Worm (Caenorhabditis elegans) whole organism, L3 larva: ENCODE measurements around the gene fbxa-194.

Experiments
- R02D3.7 ChIP-seq: fragments of 150-350 bp; optimal IDR thresholded peaks from 2 replicates; lab custom pipeline; 2014; ENCODE audit warnings: missing biosample characterization, missing genetic modification characterization
- ZK546.5 ChIP-seq: sonication (generic microtip); optimal IDR thresholded peaks from 2 replicates; lab custom pipeline; 2017; ENCODE audit warnings: missing biosample characterization, missing genetic modification characterization
- aly-2 ChIP-seq: fragments of 150-350 bp; optimal IDR thresholded peaks from 2 replicates; lab custom pipeline; 2014; ENCODE audit warnings: missing biosample characterization, missing genetic modification characterization
- ama-1 ChIP-seq: fragments of 150-350 bp; optimal IDR thresholded peaks from 2 replicates; lab custom pipeline; 2018
- ceh-16 ChIP-seq: sonication (generic microtip); optimal IDR thresholded peaks from 2 replicates; lab custom pipeline; 2017; ENCODE audit warnings: missing biosample characterization, missing genetic modification characterization
- ceh-28 ChIP-seq: fragments of 150-350 bp; optimal IDR thresholded peaks from 2 replicates; lab custom pipeline; 2014; ENCODE audit warnings: missing biosample characterization, missing genetic modification reagents, missing genetic modification characterization
- ceh-82 ChIP-seq: fragments of 150-350 bp; optimal IDR thresholded peaks from 2 replicates; lab custom pipeline; 2014; ENCODE audit warnings: missing biosample characterization, missing genetic modification characterization
- ceh-9 ChIP-seq: sonication (generic microtip); optimal IDR thresholded peaks from 2 replicates; lab custom pipeline; 2018; ENCODE audit warnings: missing biosample characterization, missing genetic modification characterization
- daf-12 ChIP-seq: fragments of 150-350 bp; optimal IDR thresholded peaks from 2 replicates; lab custom pipeline; 2014; ENCODE audit warnings: missing biosample characterization, missing genetic modification reagents, missing genetic modification characterization
- egl-27 ChIP-seq: sonication (generic microtip); optimal IDR thresholded peaks from 4 replicates; lab custom pipeline; 2017; ENCODE audit warnings: missing biosample characterization, missing genetic modification reagents, missing genetic modification characterization
- egl-5 ChIP-seq: fragments of 150-350 bp; optimal IDR thresholded peaks from 2 replicates; lab custom pipeline; 2017; ENCODE audit warnings: missing biosample characterization, missing genetic modification reagents, missing genetic modification characterization, inconsistent platforms
- elt-1 ChIP-seq: fragments of 150-350 bp; optimal IDR thresholded peaks from 2 replicates; lab custom pipeline; 2014; ENCODE audit warnings: missing biosample characterization, missing genetic modification characterization
- elt-2 ChIP-seq: sonication (generic microtip); optimal IDR thresholded peaks from 2 replicates; lab custom pipeline; 2016; ENCODE audit warnings: missing genetic modification reagents, mild to moderate bottlenecking, missing genetic modification characterization, missing compliant biosample characterization
- eor-1 ChIP-seq, 2 experiments: fragments of 150-350 bp; optimal IDR thresholded peaks; 2 replicates each; lab custom pipeline; 2014 to 2018; ENCODE audit warnings: missing biosample characterization in 2 of 2, missing genetic modification characterization in 2 of 2
- fos-1 ChIP-seq: fragments of 150-350 bp; optimal IDR thresholded peaks from 2 replicates; lab custom pipeline; 2014; ENCODE audit warnings: missing biosample characterization, missing genetic modification characterization
- jun-1 ChIP-seq: fragments of 150-350 bp; optimal IDR thresholded peaks from 2 replicates; lab custom pipeline; 2014; ENCODE audit warnings: missing biosample characterization, missing genetic modification reagents, missing genetic modification characterization
- lin-15B ChIP-seq: fragments of 150-350 bp; optimal IDR thresholded peaks from 2 replicates; lab custom pipeline; 2014; ENCODE audit warnings: missing biosample characterization, missing genetic modification characterization
- lin-39 ChIP-seq: fragments of 150-350 bp; optimal IDR thresholded peaks from 2 replicates; lab custom pipeline; 2018; ENCODE audit warnings: missing biosample characterization, missing genetic modification reagents, missing genetic modification characterization
- mml-1 ChIP-seq: fragments of 150-350 bp; sonication (generic microtip); optimal IDR thresholded peaks from 3 replicates; lab custom pipeline; 2014; ENCODE audit warnings: missing biosample characterization, missing genetic modification characterization
- nfya-1 ChIP-seq: sonication (generic microtip); optimal IDR thresholded peaks from 2 replicates; lab custom pipeline; 2017; ENCODE audit warnings: missing genetic modification characterization, mild to moderate bottlenecking, missing compliant biosample characterization, antibody characterized with exemption, moderate library complexity; ENCODE audit not compliant: insufficient read depth
- nhr-11 ChIP-seq: fragments of 150-350 bp; optimal IDR thresholded peaks from 2 replicates; lab custom pipeline; 2014; ENCODE audit warnings: missing biosample characterization, missing genetic modification characterization
- nhr-237 ChIP-seq: fragments of 150-350 bp; optimal IDR thresholded peaks from 2 replicates; lab custom pipeline; 2014; ENCODE audit warnings: missing biosample characterization, missing genetic modification characterization
- nhr-25 ChIP-seq: sonication (generic microtip); optimal IDR thresholded peaks from 2 replicates; lab custom pipeline; 2017; ENCODE audit warnings: missing biosample characterization, missing genetic modification characterization
- nhr-28 ChIP-seq: fragments of 150-350 bp; optimal IDR thresholded peaks from 2 replicates; lab custom pipeline; 2014; ENCODE audit warnings: missing biosample characterization, missing genetic modification characterization
- nhr-43 ChIP-seq: sonication (generic microtip); optimal IDR thresholded peaks from 2 replicates; lab custom pipeline; 2016; ENCODE audit warnings: mild to moderate bottlenecking, missing genetic modification characterization, missing compliant biosample characterization; ENCODE audit not compliant: poor library complexity, severe bottlenecking
- nhr-67 ChIP-seq: fragments of 150-350 bp; optimal IDR thresholded peaks from 2 replicates; lab custom pipeline; 2014; ENCODE audit warnings: missing biosample characterization, missing genetic modification characterization
- nhr-77 ChIP-seq: fragments of 150-350 bp; optimal IDR thresholded peaks from 2 replicates; lab custom pipeline; 2014; ENCODE audit warnings: missing biosample characterization, missing genetic modification characterization
- pha-4 ChIP-seq: fragments of 150-350 bp; optimal IDR thresholded peaks from 2 replicates; lab custom pipeline; 2014; ENCODE audit warnings: missing biosample characterization, missing genetic modification reagents, missing genetic modification characterization
- pqm-1 ChIP-seq: fragments of 150-350 bp; optimal IDR thresholded peaks from 2 replicates; lab custom pipeline; 2017; ENCODE audit warnings: missing biosample characterization, missing genetic modification characterization, inconsistent platforms
- skn-1 ChIP-seq: fragments of 150-350 bp; optimal IDR thresholded peaks from 2 replicates; lab custom pipeline; 2014; ENCODE audit warnings: missing biosample characterization, missing genetic modification characterization
- snpc-4 ChIP-seq: fragments of 150-350 bp; optimal IDR thresholded peaks from 2 replicates; lab custom pipeline; 2014; ENCODE audit warnings: missing biosample characterization, missing genetic modification characterization
- tbx-2 ChIP-seq: sonication (generic microtip); optimal IDR thresholded peaks from 2 replicates; lab custom pipeline; 2016; ENCODE audit warnings: mild to moderate bottlenecking, missing genetic modification characterization, missing compliant biosample characterization
- unc-39 ChIP-seq: sonication (generic microtip); optimal IDR thresholded peaks from 4 replicates; lab custom pipeline; 2017; ENCODE audit warnings: missing biosample characterization, missing genetic modification characterization
- unc-62 ChIP-seq: fragments of 150-350 bp; sonication (generic microtip); optimal IDR thresholded peaks from 4 replicates; lab custom pipeline; 2014; ENCODE audit warnings: missing biosample characterization, missing genetic modification reagents, missing genetic modification characterization
- zag-1 ChIP-seq: fragments of 150-350 bp; optimal IDR thresholded peaks from 2 replicates; lab custom pipeline; 2014; ENCODE audit warnings: missing biosample characterization, missing genetic modification characterization
- ztf-11 ChIP-seq: fragments of 150-350 bp; optimal IDR thresholded peaks from 2 replicates; lab custom pipeline; 2014; ENCODE audit warnings: missing biosample characterization, missing genetic modification characterization
- ztf-4 ChIP-seq: fragments of 150-350 bp; optimal IDR thresholded peaks from 2 replicates; lab custom pipeline; 2014; ENCODE audit warnings: missing biosample characterization, missing genetic modification characterization

The fbxa-194 gene

DNA sequence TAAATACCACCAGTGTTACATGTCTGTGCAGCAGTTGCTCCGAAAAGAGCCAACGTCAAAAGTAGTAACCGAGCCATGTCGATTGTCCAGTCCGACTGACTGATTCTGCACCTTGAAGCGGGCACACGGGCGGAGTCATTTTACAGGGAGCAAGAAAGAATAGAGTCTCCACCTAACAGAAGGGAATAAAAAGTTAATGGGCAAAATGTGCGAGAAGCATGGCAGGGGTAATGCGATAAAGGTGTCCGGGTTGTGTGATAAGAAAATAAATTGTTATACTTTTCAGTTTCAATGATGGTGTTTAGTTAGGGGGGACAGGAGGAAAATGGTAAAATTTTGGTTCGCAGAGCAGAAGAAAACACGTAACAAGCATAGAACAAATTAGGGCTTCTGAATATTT, 23.2 kb downstream of the fbxa-194 start, which contains the start of gene clec-50:
clec-50 (minus strand) TSS at position 109 of the 400 bp plus-strand sequence.
- TF ChIP-seq eor-1 (tag; optimal IDR thresholded peaks at IDR 0.05; lab: Kevin White, UChicago) (no peak), pqm-1 (peak; percentile 82), elt-2 (tag; lab: Kevin White, UChicago) (peak; percentile 86)

- TF ChIP-seq unc-62 (GFP tag; lab: Kevin White, UChicago): no peak
- TF ChIP-seq nhr-237 (tag; lab: Kevin White, UChicago): no peak
- TF ChIP-seq elt-1 (tag; lab: Kevin White, UChicago): no peak
- peak; percentile 60 for TF ChIP-seq elt-2 (tag; lab: Kevin White, UChicago)
Observed at ce11 chrV:19754331-19754730, 24.2 kb downstream of the fbxa-194 start.

ce11 chrV:19752879-19753278, 25.6 kb downstream of the fbxa-194 start:
- TF ChIP-seq nhr-237 (tag; lab: Kevin White, UChicago) (no peak), ZK546.5 (tag; lab: Kevin White, UChicago) (no peak), ama-1 (lab: Kevin White, UChicago) (no peak), skn-1 (tag; lab: Kevin White, UChicago) (no peak), R02D3.7 (tag; lab: Kevin White, UChicago) (no peak), nhr-28 (tag; lab: Kevin White, UChicago) (no peak), nfya-1 (tag; lab: Kevin White, UChicago) (no peak), nhr-25 (tag; lab: Kevin White, UChicago) (no peak), nhr-43 (no peak), ceh-82 (tag; lab: Kevin White, UChicago) (no peak), ceh-28 (tag; lab: Kevin White, UChicago) (no peak), elt-2 (tag; lab: Kevin White, UChicago) (no peak)

DNA sequence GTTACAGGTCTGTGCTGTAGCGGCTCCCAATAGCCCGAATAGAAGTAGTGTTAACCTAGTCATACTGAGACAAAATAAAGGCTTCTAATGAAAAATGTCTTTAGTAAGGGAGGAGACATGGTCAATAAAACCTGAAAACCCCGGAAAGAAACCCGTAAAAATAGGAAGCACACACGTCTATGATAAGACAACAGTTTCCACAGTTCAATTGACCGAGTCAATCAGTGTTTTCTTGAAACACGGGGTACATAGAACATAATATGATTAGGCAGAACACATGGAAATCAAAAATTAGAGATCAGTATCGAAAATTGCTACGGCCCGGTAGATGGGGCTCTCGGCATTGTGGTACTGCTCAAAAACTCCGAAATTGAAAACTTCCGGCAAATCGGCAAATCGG, 27.4 kb downstream of the fbxa-194 start, which contains the start of gene clec-49:
clec-49 (minus strand) TSS at position 103 of the 400 bp plus-strand sequence.
- TF ChIP-seq pqm-1: peak; percentile 65
- TF ChIP-seq elt-2 (tag; lab: Kevin White, UChicago): peak; percentile 69
- no peak for TF ChIP-seq lin-15B (tag; lab: Kevin White, UChicago)
- TF ChIP-seq, all 47 proteins: peak for 2

DNA sequence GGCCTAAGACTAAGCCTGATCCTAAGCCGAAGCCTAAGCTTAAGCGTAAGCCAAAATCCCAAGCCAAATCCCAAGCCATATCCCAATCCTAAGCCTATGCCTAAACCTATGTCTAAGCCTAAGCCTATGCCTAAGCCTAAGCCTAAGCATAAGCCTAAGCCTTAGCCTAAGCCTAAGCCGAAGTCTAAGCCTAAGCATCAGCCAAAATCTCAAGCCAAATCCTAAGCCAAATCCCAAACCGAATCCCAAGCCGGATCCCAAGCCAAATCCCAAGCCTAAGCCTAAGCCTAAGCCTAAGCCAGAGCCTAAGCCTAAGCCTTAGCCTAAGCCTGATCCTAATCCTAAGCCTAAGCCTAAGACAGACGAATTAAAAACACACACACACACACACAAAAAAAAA, 31.4 kb downstream of the fbxa-194 start:
- no peak for TF ChIP-seq ceh-82 (tag; lab: Kevin White, UChicago)
- TF ChIP-seq elt-2 (tag; lab: Kevin White, UChicago): no peak
- TF ChIP-seq mml-1 (tag; lab: Kevin White, UChicago): no peak
- TF ChIP-seq pha-4 (tag; lab: Kevin White, UChicago): no peak
- no peak for TF ChIP-seq snpc-4 (tag; lab: Kevin White, UChicago)
- no peak for TF ChIP-seq nhr-28 (tag; lab: Kevin White, UChicago)
- no peak for TF ChIP-seq daf-12 (tag; lab: Kevin White, UChicago)
- no peak for TF ChIP-seq unc-62 (GFP tag; lab: Kevin White, UChicago)
- no peak for TF ChIP-seq jun-1
- no peak for TF ChIP-seq fos-1 (tag; lab: Kevin White, UChicago)
- no peak for TF ChIP-seq ceh-9 (tag; lab: Kevin White, UChicago)
- TF ChIP-seq tbx-2: no peak
- no peak for TF ChIP-seq lin-39 (tag; lab: Kevin White, UChicago)
- TF ChIP-seq pqm-1: no peak
- TF ChIP-seq ama-1 (lab: Kevin White, UChicago): no peak
- TF ChIP-seq nhr-11 (tag; lab: Kevin White, UChicago): no peak
- no peak for TF ChIP-seq egl-5 (tag; lab: Kevin White, UChicago)
- TF ChIP-seq nhr-237 (tag; lab: Kevin White, UChicago): no peak
- TF ChIP-seq ztf-4: no peak

DNA sequence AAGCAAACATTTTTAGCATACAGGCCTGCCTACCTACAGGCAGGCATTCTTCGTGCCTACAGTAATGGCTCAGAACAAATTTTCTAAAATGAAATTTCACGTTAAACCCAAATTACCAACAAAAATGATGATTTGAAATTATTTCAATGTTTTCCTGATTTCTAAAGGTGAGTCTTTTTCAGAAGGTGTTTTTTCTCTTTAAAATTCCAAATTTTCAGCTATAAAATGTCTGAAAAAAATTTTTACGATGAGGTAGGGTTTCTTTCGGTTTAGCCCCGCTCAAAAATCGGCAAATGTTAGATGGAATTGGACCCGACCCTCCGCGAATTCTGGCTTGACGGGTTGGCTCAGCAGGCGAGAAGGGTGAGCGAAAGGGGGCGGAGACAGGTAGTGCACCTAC, 32.7 kb downstream of the fbxa-194 start, which contains the start of gene W04E12.5:
W04E12.5 (plus strand) TSS at position 301 of the 400 bp plus-strand sequence.
- TF ChIP-seq nhr-237 (tag; lab: Kevin White, UChicago) (no peak), unc-39 (no peak), skn-1 (tag; lab: Kevin White, UChicago) (no peak), nhr-67 (no peak), nhr-11 (tag; lab: Kevin White, UChicago) (no peak), zag-1 (no peak), aly-2 (tag; lab: Kevin White, UChicago) (no peak), ztf-11 (tag; lab: Kevin White, UChicago) (no peak), ceh-28 (tag; lab: Kevin White, UChicago) (no peak), unc-62 (GFP tag; lab: Kevin White, UChicago) (no peak), nhr-77 (tag; lab: Kevin White, UChicago) (no peak), egl-27 (tag; lab: Kevin White, UChicago) (no peak), nhr-28 (tag; lab: Kevin White, UChicago) (no peak), ceh-9 (tag; lab: Kevin White, UChicago) (no peak), ceh-16 (tag; lab: Kevin White, UChicago) (no peak)
